Fruit fly (Drosophila melanogaster) whole organism: ENCODE measurements around the gene CG3337.

ENCODE experiments used
- CG8478 ChIP-seq: fragments of >200 bp; optimal IDR thresholded peaks from 2 replicates; lab custom pipeline; 2018; ENCODE audit warnings: inconsistent platforms
- Dll ChIP-seq: fragments of >200 bp; optimal IDR thresholded peaks from 2 replicates; lab custom pipeline; 2017
- EcR ChIP-seq, 2 experiments: fragments of >200 bp; optimal IDR thresholded peaks; 2 replicates each; lab custom pipeline; 2017; ENCODE audit warnings: missing biosample characterization in 2 of 2, missing genetic modification characterization in 2 of 2, missing genetic modification reagents in 2 of 2
- pan ChIP-seq: fragments of >200 bp; optimal IDR thresholded peaks from 2 replicates; lab custom pipeline; 2017
- psq ChIP-seq: fragments of >200 bp; optimal IDR thresholded peaks from 2 replicates; lab custom pipeline; 2017
- usp ChIP-seq: fragments of >200 bp; optimal IDR thresholded peaks from 2 replicates; lab custom pipeline; 2017; ENCODE audit warnings: missing biosample characterization, missing genetic modification characterization, mixed read lengths

The CG3337 gene

DNA sequence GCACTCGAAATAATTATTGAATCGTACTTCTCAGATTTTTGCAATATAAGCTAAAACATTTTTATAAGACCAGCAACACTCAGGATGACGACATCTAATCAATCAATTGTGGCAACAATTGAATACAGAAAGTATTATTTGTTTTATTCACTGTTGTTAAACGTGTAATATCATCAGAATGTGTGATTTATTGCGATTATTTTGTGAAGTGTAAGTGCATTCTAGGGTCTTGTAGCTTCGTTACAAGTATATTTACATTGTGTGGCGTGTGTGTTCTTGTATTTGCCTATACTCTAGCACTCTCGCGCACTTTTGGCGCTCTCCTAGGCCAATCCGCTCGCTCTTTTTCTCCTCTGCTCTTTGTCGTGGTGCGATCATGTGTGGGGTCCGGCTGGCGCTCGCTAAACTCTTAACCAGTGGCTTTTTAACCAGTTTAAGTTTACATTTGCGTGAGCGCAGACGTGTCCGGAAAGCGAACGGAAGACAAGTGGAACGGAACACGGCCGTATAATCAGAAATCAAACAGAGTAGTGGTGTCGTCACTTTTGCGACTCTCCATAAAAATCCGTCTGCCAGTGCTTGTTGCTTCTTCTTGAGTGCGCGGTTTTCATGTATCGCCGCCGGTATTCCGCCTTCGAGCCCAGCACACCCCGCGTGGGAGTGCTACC, 18.8 kb downstream of the CG3337 start:
- TF ChIP-seq pan: no peak
- TF ChIP-seq CG8478 (lab: Kevin White, UChicago): no peak
- no peak for TF ChIP-seq Dll (lab: Kevin White, UChicago)
- TF ChIP-seq EcR (GFP tag; optimal IDR thresholded peaks at IDR 0.05; lab: Kevin White, UChicago): no peak
- no peak for TF ChIP-seq psq (lab: Kevin White, UChicago)
- no peak for TF ChIP-seq usp

DNA sequence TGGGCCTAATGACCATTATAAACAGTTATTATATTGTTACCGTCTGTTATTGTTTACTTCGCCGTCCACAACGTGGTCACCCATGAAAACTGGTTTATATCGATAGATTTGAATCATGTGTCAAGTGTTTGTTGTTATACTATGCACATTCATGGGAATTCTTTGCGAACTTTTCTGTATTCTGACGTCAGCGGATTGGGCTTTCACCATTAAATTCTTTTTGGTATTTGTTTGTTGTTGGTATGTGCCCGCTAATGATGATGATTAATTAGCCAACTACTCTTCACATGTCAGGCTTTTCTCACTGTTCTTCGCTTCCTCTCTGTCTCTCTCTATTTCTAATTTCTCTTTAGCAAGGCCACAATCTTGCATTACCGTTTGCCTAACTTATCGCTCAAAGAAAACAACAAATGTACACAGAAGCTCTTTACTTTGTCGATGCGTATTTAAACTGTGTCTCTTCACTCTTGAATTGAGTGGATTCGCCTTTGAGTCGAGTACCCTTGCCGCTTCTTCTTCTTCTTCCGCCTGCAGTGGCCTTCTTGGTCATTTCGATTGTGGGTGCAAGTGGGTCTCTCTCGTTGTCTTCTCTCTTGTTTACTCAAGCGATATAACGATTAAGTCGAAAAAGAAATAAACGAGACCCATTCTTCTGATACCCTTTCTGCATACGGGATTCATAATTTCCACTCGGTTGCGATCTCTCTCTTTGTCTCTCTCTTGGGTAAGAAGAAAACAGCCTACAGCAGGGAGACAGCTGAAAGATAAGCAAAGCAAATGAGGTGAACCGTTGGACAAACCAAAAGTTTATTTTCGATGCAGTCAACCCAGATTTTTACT, 19.5 kb downstream of the CG3337 start:
- TF ChIP-seq usp: no peak
- no peak for TF ChIP-seq psq (lab: Kevin White, UChicago)

DNA sequence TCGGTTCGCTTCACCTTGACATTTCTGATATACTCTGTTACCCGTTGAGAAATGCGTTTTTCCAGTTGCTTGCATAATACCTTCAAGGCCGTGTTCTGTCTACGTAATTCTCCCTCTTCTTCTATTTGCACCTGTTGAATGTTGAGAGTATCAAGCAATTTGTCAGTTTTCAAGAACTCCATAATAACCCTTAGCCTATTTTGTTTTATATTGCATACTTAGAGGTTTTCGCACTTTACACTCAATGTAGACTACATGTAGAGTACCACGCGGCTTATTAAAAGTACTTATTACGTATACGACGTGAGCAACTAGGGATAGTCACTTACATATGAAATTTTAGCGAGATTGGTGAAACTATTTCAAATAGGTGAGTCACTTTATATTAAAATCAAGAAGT, 20.2 kb downstream of the CG3337 start:
- TF ChIP-seq EcR (GFP tag; optimal IDR thresholded peaks at IDR 0.05; lab: Kevin White, UChicago): no peak
- TF ChIP-seq pan: no peak
- no peak for TF ChIP-seq CG8478 (lab: Kevin White, UChicago)
- TF ChIP-seq usp: no peak
- no peak for TF ChIP-seq Dll (lab: Kevin White, UChicago)
- TF ChIP-seq psq (lab: Kevin White, UChicago): no peak

DNA sequence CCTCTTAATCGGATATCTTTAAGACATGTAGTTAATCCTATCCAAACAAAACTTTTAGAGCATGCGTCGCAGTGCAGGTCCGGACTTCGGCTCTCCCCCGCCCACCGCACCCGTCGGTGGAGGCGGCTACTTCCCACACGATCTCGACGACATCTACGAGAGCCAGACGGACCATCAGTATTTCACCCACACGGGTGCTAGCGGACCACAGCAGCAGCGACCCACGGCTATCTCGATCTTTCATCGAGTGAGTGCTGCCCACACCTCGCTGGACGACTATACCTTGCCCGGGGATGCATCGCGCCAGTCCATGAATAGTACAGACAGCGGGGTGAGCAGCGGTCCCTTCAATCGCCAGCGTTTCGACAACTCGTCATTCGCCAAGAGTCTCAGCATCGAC, 21.8 kb downstream of the CG3337 start:
- TF ChIP-seq usp (no peak), Dll (lab: Kevin White, UChicago) (no peak), pan (no peak), psq (lab: Kevin White, UChicago) (no peak), CG8478 (lab: Kevin White, UChicago) (no peak), EcR (GFP tag; optimal IDR thresholded peaks at IDR 0.05; lab: Kevin White, UChicago) (no peak)

DNA sequence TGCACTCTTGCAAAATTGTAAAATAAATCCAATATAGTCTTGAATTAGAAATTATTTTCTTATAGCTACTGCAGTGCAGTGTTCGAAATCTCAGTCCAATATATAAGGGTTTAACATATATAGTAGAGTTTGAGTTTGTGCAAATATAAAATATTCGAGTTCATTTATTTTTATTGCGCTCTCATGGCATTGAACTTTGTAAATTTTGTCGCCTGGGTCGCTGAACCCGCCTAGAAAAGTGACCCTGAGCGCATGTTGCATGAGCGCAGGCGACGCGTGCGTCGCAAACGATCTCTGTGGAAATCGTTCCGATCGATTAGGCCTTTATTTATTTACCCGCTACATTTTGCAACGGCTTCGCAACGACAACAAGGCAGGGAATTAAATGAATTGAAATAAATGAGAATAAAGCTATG, 23.4 kb downstream of the CG3337 start:
- no peak for TF ChIP-seq CG8478 (lab: Kevin White, UChicago)
- peak in 1 of 2 experiments; percentile 43 for TF ChIP-seq EcR (GFP tag; optimal IDR thresholded peaks at IDR 0.05; lab: Kevin White, UChicago)

DNA sequence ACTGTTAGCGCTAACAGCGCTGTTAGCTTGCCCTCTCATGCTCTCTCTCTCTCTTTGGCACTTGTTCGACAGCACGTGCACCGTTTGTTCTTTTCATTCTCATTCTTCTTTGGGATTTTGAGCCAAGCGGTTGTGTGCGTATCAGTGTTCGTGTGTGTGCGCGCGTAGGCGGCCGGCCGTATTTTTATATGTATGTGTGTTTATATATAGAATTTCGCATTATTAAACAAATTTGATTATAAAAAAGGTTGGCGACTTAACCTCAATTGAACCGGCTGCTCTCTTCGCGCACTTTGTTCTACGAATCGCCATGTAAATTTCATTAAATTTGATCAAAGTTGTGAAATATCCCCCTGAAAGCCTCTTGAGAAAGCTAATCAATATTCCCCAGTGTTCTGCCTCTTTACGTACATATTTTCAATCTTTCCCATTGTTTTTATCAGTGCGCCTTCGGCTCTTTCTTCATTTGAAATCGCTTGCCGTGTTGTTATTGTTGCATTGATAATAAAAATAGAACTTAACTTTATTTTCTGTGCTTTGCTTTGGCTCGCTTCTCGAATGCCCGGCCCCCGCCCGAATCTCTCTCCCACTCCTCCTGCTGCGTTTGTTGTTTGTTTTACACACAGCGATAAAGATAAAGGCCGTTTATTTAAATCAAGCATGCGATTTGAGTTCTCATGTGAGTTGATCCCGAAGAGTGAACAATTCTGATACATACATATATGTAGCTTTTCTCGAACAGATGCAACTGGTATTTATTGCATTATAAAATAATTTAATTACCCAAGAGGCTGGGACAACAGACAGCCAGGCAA, 24.1 kb downstream of the CG3337 start:
- TF ChIP-seq EcR (GFP tag; optimal IDR thresholded peaks at IDR 0.05; lab: Kevin White, UChicago) (no peak), usp (no peak), Dll (lab: Kevin White, UChicago) (no peak), pan (no peak), psq (lab: Kevin White, UChicago) (no peak), CG8478 (lab: Kevin White, UChicago) (no peak)

DNA sequence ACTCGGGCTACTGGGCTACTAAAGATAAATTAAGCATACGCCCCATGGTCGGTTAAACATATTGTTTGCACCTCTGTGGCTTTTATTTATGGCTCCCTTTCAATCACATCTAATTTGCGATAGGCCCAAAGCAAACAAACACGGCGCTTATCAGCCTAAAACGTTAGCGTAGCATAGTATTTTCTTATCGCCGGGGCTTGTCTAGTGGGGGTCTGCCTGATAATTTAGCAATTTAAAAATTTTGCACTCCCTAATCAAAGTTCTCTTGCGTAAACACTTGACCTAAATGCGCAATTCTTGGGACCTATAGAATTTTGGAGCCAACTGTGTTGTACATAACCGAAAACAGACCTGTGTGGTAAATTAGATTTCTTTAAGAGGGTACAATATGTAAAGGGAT, 25.3 kb downstream of the CG3337 start:
- TF ChIP-seq usp: no peak
- no peak for TF ChIP-seq pan
- TF ChIP-seq EcR (GFP tag; optimal IDR thresholded peaks at IDR 0.05; lab: Kevin White, UChicago): no peak
- TF ChIP-seq Dll (lab: Kevin White, UChicago): no peak
- no peak for TF ChIP-seq psq (lab: Kevin White, UChicago)
- TF ChIP-seq CG8478 (lab: Kevin White, UChicago): no peak

DNA sequence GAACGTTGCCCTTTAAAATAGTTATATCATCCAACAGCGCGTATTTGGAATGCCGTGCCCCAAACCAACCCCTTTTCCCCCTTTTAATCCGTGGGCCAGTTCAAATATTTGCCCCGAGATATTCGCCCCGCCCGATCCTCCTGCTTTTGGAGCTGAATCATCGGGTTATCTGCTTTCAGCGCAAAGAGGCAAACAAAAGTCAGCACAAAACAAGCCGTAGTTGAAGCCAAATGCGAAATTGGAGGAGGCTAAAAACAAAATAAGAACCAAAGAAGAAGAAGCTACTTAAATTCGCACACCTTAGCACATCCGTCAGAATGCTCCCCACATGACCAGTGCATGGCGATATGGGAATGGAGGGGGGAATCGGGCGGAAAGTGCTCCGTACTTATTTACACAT, 25.8 kb downstream of the CG3337 start:
- no peak for TF ChIP-seq pan
- TF ChIP-seq Dll (lab: Kevin White, UChicago): no peak
- TF ChIP-seq usp: no peak
- TF ChIP-seq CG8478 (lab: Kevin White, UChicago): no peak
- TF ChIP-seq psq (lab: Kevin White, UChicago): no peak
- TF ChIP-seq EcR (GFP tag; optimal IDR thresholded peaks at IDR 0.05; lab: Kevin White, UChicago): no peak

DNA sequence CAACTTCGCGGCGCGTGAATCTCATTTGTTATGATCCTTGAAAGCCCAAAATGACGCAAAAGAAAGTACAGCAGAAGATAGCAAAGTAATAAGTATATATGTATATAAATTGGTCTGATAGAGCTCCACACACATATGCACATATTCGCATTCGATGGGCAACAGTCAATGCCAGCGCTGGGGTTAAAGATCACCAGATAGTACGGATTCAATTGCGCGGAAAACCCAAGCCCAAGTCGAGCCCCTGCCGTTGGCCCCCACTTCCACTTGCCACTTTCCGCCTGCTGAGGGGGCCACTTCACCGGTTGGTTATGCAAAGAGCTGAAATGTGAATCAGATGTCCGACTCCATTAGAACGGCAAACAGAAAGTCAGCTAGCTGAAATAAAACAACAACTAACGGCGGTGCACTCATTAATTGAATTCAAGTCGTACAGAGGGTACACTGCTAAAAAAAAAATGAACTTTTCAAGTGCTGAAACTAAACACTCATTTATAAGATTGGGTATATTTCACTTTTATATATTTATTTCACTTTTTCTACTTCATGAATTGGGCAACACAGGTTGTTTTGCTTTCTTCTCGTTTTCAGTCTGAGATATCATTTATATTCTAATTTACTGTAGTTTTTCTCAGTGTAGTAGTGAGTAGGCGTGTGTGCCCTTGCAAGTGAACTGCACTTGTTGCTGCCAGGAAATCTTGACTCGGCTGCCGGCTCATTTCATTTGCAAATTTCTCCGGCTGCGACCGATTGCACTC, 28.0 kb downstream of the CG3337 start:
- TF ChIP-seq psq (lab: Kevin White, UChicago) (no peak), usp (no peak), CG8478 (lab: Kevin White, UChicago) (no peak), Dll (lab: Kevin White, UChicago) (no peak), pan (no peak), EcR (GFP tag; optimal IDR thresholded peaks at IDR 0.05; lab: Kevin White, UChicago) (no peak)

DNA sequence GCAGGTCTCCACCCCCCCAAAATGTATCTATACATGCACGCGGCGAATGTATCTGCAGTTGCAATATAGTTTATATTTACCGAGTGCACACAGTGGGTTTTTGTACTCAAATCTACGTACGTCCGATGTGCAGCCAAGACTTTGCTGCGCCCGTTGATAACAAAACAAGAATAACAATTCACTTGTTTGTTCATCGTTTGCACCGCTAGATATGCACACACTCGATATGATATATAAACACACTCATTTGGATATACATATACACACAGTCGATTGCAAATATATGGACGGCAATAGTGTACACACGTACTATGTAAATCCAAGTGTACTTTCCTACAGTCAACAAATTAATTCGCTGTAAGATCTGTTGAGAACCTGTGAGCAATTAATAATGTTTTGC, 29.6 kb downstream of the CG3337 start:
- TF ChIP-seq pan (no peak), Dll (lab: Kevin White, UChicago) (no peak), EcR (GFP tag; optimal IDR thresholded peaks at IDR 0.05; lab: Kevin White, UChicago) (no peak), usp (no peak), CG8478 (lab: Kevin White, UChicago) (no peak), psq (lab: Kevin White, UChicago) (no peak)

DNA sequence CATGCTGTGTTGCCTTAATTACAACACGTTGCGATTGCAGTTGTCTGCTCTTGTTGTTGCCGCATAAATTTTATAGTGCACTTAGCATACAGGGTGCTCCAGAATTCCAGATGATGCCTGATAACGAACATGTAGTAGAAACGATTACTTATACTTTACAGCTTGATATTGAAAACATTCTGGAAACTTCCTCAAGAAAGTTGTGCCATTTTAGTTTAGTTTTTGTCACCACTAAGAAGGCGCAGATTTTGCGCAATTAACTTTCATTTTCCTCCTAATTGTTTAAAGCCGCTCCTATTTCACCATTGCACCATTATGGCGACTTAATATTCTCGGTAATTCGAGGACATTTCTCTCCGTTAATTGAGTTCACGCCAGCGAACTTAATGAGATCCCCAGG, 31.1 kb downstream of the CG3337 start:
- TF ChIP-seq Dll (lab: Kevin White, UChicago) (no peak), pan (no peak), EcR (GFP tag; optimal IDR thresholded peaks at IDR 0.05; lab: Kevin White, UChicago) (no peak), usp (no peak), CG8478 (lab: Kevin White, UChicago) (no peak), psq (lab: Kevin White, UChicago) (no peak)
